Fruit fly (Drosophila melanogaster) whole organism, embryonic: ENCODE results near the gene Rsph3.
A peak's percentile ranks its signal among the peaks of the same experiment; 100 is the strongest.

Experiments used
- Ada2b ChIP-seq: fragments of 200-800 bp; sonication (Bioruptor generic); IDR thresholded peaks from 2 replicates; pipeline ENCODE4 v1.3.6; 2022; ENCODE audit warnings: missing biosample characterization, missing genetic modification characterization
- B-H2 ChIP-seq: fragments of 200-800 bp; sonication (Bioruptor generic); optimal IDR thresholded peaks from 2 replicates; lab custom pipeline; 2018; ENCODE audit warnings: missing biosample characterization, mild to moderate bottlenecking, missing genetic modification characterization
- CG10209 ChIP-seq: fragments of 200-800 bp; sonication (Bioruptor generic); optimal IDR thresholded peaks from 3 replicates; lab custom pipeline; 2017; ENCODE audit warnings: missing biosample characterization, mild to moderate bottlenecking, missing genetic modification characterization, missing genetic modification reagents
- CG12219 ChIP-seq: fragments of 200-800 bp; sonication (Bioruptor generic); optimal IDR thresholded peaks from 3 replicates; lab custom pipeline; 2018; ENCODE audit warnings: missing biosample characterization, mild to moderate bottlenecking, missing genetic modification characterization
- CG12769 ChIP-seq: fragments of 200-800 bp; sonication (Bioruptor generic); optimal IDR thresholded peaks from 2 replicates; lab custom pipeline; 2019; ENCODE audit warnings: missing biosample characterization, mild to moderate bottlenecking, missing genetic modification characterization, moderate library complexity
- CG1529 ChIP-seq: fragments of 200-800 bp; sonication (Bioruptor generic); optimal IDR thresholded peaks from 3 replicates; lab custom pipeline; 2018; ENCODE audit warnings: missing biosample characterization, missing genetic modification characterization
- CG15514 ChIP-seq: fragments of 200-800 bp; sonication (Bioruptor generic); optimal IDR thresholded peaks from 3 replicates; lab custom pipeline; 2017; ENCODE audit warnings: missing biosample characterization, missing genetic modification characterization, mild to moderate bottlenecking, moderate library complexity, missing genetic modification reagents
- CG15601 ChIP-seq: fragments of 200-800 bp; sonication (Bioruptor generic); optimal IDR thresholded peaks from 3 replicates; lab custom pipeline; 2019; ENCODE audit warnings: missing biosample characterization, mild to moderate bottlenecking, missing genetic modification characterization, moderate library complexity
- CG1603 ChIP-seq: fragments of 200-800 bp; sonication (Bioruptor generic); optimal IDR thresholded peaks from 2 replicates; lab custom pipeline; 2019; ENCODE audit warnings: missing biosample characterization, mild to moderate bottlenecking, missing genetic modification characterization, moderate library complexity
- CG2202 ChIP-seq: fragments of 200-800 bp; sonication (Bioruptor generic); optimal IDR thresholded peaks from 2 replicates; lab custom pipeline; 2018; ENCODE audit warnings: missing biosample characterization, mild to moderate bottlenecking, missing genetic modification characterization
- CG32532 ChIP-seq: fragments of 200-800 bp; sonication (Bioruptor generic); IDR thresholded peaks from 2 replicates; pipeline ENCODE4 v1.3.6; 2022; ENCODE audit warnings: missing biosample characterization, missing genetic modification characterization
- CG34224 ChIP-seq: fragments of 200-800 bp; sonication (Bioruptor generic); IDR thresholded peaks from 3 replicates; pipeline ENCODE4 v1.3.6; 2022; ENCODE audit warnings: missing biosample characterization, missing genetic modification characterization; ENCODE audit not compliant: partially characterized antibody
- CG3838 ChIP-seq: fragments of 200-800 bp; sonication (Bioruptor generic); optimal IDR thresholded peaks from 3 replicates; lab custom pipeline; 2016; ENCODE audit warnings: missing biosample characterization, missing genetic modification characterization
- CG43689 ChIP-seq: fragments of 200-800 bp; sonication (Bioruptor generic); IDR thresholded peaks from 2 replicates; pipeline ENCODE4 v1.3.6; 2022; ENCODE audit warnings: missing biosample characterization, missing genetic modification characterization
- CG6272 ChIP-seq: fragments of 200-800 bp; sonication (Bioruptor generic); IDR thresholded peaks from 2 replicates; pipeline ENCODE4 v1.3.6; 2022; ENCODE audit warnings: missing biosample characterization, missing genetic modification characterization
- CTCF ChIP-seq: fragments of 200-800 bp; sonication (Bioruptor generic); optimal IDR thresholded peaks from 2 replicates; lab custom pipeline; 2017; ENCODE audit warnings: missing biosample characterization, mild to moderate bottlenecking, missing genetic modification characterization, moderate library complexity
- D ChIP-seq, 2 experiments: fragments of 200-800 bp in 1 of 2; fragments of >200 bp in 1 of 2; sonication (Bioruptor generic) in 1 of 2; optimal IDR thresholded peaks; 2 replicates in 1 of 2; 3 replicates in 1 of 2; lab custom pipeline; 2017; ENCODE audit warnings: mild to moderate bottlenecking in 1 of 2, missing biosample characterization in 1 of 2, missing genetic modification characterization in 1 of 2, missing genetic modification reagents in 1 of 2
- Dad ChIP-seq: fragments of 200-800 bp; sonication (Bioruptor generic); optimal IDR thresholded peaks from 3 replicates; lab custom pipeline; 2016; ENCODE audit warnings: missing biosample characterization, missing genetic modification characterization
- Deaf1 ChIP-seq: fragments of 200-800 bp; optimal IDR thresholded peaks from 3 replicates; lab custom pipeline; 2019; ENCODE audit warnings: missing biosample characterization, mild to moderate bottlenecking, missing genetic modification characterization, moderate library complexity
- Dp ChIP-seq: fragments of 200-800 bp; sonication (Bioruptor generic); optimal IDR thresholded peaks from 2 replicates; lab custom pipeline; 2018; ENCODE audit warnings: missing biosample characterization, mild to moderate bottlenecking, missing genetic modification characterization, moderate library complexity
- Dref ChIP-seq: fragments of 200-800 bp; sonication (Bioruptor generic); IDR thresholded peaks from 2 replicates; pipeline ENCODE4 v1.3.6; 2022; ENCODE audit warnings: missing biosample characterization, missing genetic modification characterization
- MTF-1 ChIP-seq: fragments of 200-800 bp; sonication (Bioruptor generic); optimal IDR thresholded peaks from 2 replicates; lab custom pipeline; 2018; ENCODE audit warnings: missing biosample characterization, mild to moderate bottlenecking, missing genetic modification characterization, borderline replicate concordance
- NfI ChIP-seq: fragments of 200-800 bp; sonication (Bioruptor generic); optimal IDR thresholded peaks from 3 replicates; lab custom pipeline; 2018; ENCODE audit warnings: missing biosample characterization, mild to moderate bottlenecking, missing genetic modification characterization, moderate library complexity
- Poxn ChIP-seq: fragments of 200-800 bp; sonication (Bioruptor generic); IDR thresholded peaks from 2 replicates; pipeline ENCODE4 v1.3.6; 2022; ENCODE audit warnings: missing biosample characterization, missing genetic modification characterization
- TFAM ChIP-seq: fragments of 200-800 bp; sonication (Bioruptor generic); optimal IDR thresholded peaks from 2 replicates; lab custom pipeline; 2017; ENCODE audit warnings: missing biosample characterization, missing genetic modification characterization, inconsistent platforms
- YL-1 ChIP-seq: fragments of 200-800 bp; sonication (Bioruptor generic); optimal IDR thresholded peaks from 3 replicates; lab custom pipeline; 2017; ENCODE audit warnings: missing biosample characterization, mild to moderate bottlenecking, missing genetic modification characterization
- amos ChIP-seq: fragments of 200-800 bp; sonication (Bioruptor generic); IDR thresholded peaks from 2 replicates; pipeline ENCODE4 v1.3.6; 2022; ENCODE audit warnings: missing biosample characterization, missing genetic modification characterization; ENCODE audit not compliant: partially characterized antibody
- ara ChIP-seq: fragments of 200-800 bp; sonication (Bioruptor generic); IDR thresholded peaks from 2 replicates; pipeline ENCODE4 v1.3.6; 2022; ENCODE audit warnings: missing biosample characterization, missing genetic modification characterization
- cad ChIP-seq: fragments of >200 bp; optimal IDR thresholded peaks from 2 replicates; lab custom pipeline; 2017; ENCODE audit warnings: missing biosample characterization, missing genetic modification characterization
- chinmo ChIP-seq: fragments of 200-800 bp; sonication (Bioruptor generic); IDR thresholded peaks from 4 replicates; pipeline ENCODE4 v1.3.6; 2022; ENCODE audit warnings: missing biosample characterization, missing genetic modification characterization; ENCODE audit not compliant: partially characterized antibody
- croc ChIP-seq: fragments of 200-800 bp; sonication (Bioruptor generic); conservative IDR thresholded peaks from 3 replicates; pipeline ENCODE4 v1.3.6; 2022; ENCODE audit warnings: missing biosample characterization, missing genetic modification characterization
- dimm ChIP-seq: fragments of 200-800 bp; sonication (Bioruptor generic); IDR thresholded peaks from 2 replicates; pipeline ENCODE4 v1.3.6; 2022; ENCODE audit warnings: missing biosample characterization, missing genetic modification characterization
- ftz-f1 ChIP-seq: fragments of 200-800 bp; sonication (Bioruptor generic); optimal IDR thresholded peaks from 2 replicates; lab custom pipeline; 2016; ENCODE audit warnings: missing biosample characterization, missing genetic modification characterization
- gem ChIP-seq: fragments of 200-800 bp; sonication (Bioruptor generic); optimal IDR thresholded peaks from 2 replicates; lab custom pipeline; 2019; ENCODE audit warnings: missing biosample characterization, mild to moderate bottlenecking, missing genetic modification characterization, moderate library complexity
- grau ChIP-seq: fragments of 200-800 bp; optimal IDR thresholded peaks from 3 replicates; lab custom pipeline; 2019; ENCODE audit warnings: missing biosample characterization, mild to moderate bottlenecking, missing genetic modification characterization, moderate library complexity
- lbe ChIP-seq: fragments of 200-800 bp; sonication (Bioruptor generic); optimal IDR thresholded peaks from 2 replicates; lab custom pipeline; 2016; ENCODE audit warnings: missing biosample characterization, mild to moderate bottlenecking, missing genetic modification characterization
- lmd ChIP-seq: fragments of 200-800 bp; sonication (Bioruptor generic); IDR thresholded peaks from 2 replicates; pipeline ENCODE4 v1.3.6; 2022; ENCODE audit warnings: missing biosample characterization, missing genetic modification characterization
- mam ChIP-seq: fragments of 200-800 bp; sonication (Bioruptor generic); optimal IDR thresholded peaks from 3 replicates; lab custom pipeline; 2016; ENCODE audit warnings: missing biosample characterization, missing genetic modification characterization
- phol ChIP-seq: fragments of 200-800 bp; sonication (Bioruptor generic); optimal IDR thresholded peaks from 3 replicates; lab custom pipeline; 2018; ENCODE audit warnings: missing biosample characterization, mild to moderate bottlenecking, missing genetic modification characterization, moderate library complexity
- sd ChIP-seq: fragments of 200-800 bp; sonication (Bioruptor generic); optimal IDR thresholded peaks from 3 replicates; lab custom pipeline; 2018; ENCODE audit warnings: missing biosample characterization, mild to moderate bottlenecking, missing genetic modification characterization, moderate library complexity
- sna ChIP-seq: fragments of 200-800 bp; sonication (Bioruptor generic); IDR thresholded peaks from 2 replicates; pipeline ENCODE4 v1.3.6; 2022; ENCODE audit warnings: missing biosample characterization, missing genetic modification characterization; ENCODE audit not compliant: partially characterized antibody
- stwl ChIP-seq: fragments of 200-800 bp; sonication (Bioruptor generic); optimal IDR thresholded peaks from 3 replicates; lab custom pipeline; 2018; ENCODE audit warnings: missing biosample characterization, mild to moderate bottlenecking, missing genetic modification characterization, moderate library complexity
- sug ChIP-seq: fragments of 200-800 bp; optimal IDR thresholded peaks from 2 replicates; lab custom pipeline; 2019; ENCODE audit warnings: missing biosample characterization, mild to moderate bottlenecking, missing genetic modification characterization, moderate library complexity
- tap ChIP-seq: fragments of 200-800 bp; optimal IDR thresholded peaks from 3 replicates; lab custom pipeline; 2019; ENCODE audit warnings: missing biosample characterization, mild to moderate bottlenecking, missing genetic modification characterization, moderate library complexity
- trem ChIP-seq: fragments of 200-800 bp; optimal IDR thresholded peaks from 3 replicates; lab custom pipeline; 2019; ENCODE audit warnings: missing biosample characterization, mild to moderate bottlenecking, missing genetic modification characterization, moderate library complexity
- trh ChIP-seq: fragments of 200-800 bp; sonication (Bioruptor generic); optimal IDR thresholded peaks from 2 replicates; lab custom pipeline; 2016; ENCODE audit warnings: missing biosample characterization, missing genetic modification characterization
- vfl ChIP-seq: fragments of 200-800 bp; sonication (Bioruptor generic); optimal IDR thresholded peaks from 2 replicates; lab custom pipeline; 2016; ENCODE audit warnings: missing biosample characterization, missing genetic modification characterization
- zf30C ChIP-seq: fragments of 200-800 bp; sonication (Bioruptor generic); optimal IDR thresholded peaks from 3 replicates; lab custom pipeline; 2018; ENCODE audit warnings: missing biosample characterization, mild to moderate bottlenecking, missing genetic modification characterization
- zfh2 ChIP-seq: fragments of 200-800 bp; sonication (Bioruptor generic); optimal IDR thresholded peaks from 2 replicates; lab custom pipeline; 2016; ENCODE audit warnings: missing biosample characterization, missing genetic modification characterization

Rsph3 gene

DNA sequence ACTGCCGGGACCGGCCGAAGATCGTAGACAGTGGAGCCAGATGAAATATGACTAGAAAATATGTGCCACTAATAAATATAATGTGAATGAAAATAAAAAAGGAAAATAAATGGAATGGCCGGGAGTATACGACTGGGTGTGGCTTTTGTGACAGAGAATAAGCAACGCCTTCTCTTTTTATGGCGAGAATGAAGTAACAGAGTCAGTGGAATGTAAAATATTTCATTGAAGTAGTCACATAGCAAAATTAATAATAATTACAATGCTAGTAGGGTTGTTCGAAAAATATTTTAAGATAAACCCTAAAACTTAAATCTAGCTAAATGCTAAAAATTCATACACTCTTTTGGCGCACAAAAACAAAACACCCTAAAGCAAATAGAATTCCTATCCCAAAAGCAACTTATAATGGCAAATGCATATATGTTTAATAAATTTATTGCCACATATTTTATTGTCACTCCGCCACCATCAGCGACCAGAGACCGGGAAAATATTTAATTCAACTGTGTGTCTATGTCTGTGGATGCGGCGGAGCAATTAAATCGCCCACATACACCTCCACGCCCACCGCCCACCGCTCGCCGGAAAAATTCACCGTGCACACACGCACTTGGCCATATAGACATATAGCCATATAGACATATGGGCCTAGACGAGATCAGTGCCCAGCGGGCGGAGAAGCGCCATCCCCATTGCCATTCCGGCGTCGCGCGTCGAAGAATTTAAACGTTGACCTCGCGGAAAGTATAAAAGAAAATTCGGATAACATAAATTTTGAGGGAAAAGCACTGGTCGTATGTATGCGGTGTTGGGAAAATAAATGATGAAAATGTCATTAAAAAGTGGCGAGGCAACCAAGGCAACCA is 56.1 kb downstream of the Rsph3 start (continued):
- no peak for TF ChIP-seq CG15514
- TF ChIP-seq ara (GFP tag; lab: Robert Waterston, UW), result no peak
- no peak for TF ChIP-seq Dp
- TF ChIP-seq cad (GFP tag; lab: Kevin White, UChicago), result no peak
- no peak for TF ChIP-seq CG12219 (GFP tag; lab: Kevin White, UChicago)
- TF ChIP-seq Deaf1 (tag; lab: Kevin White, UChicago), result no peak
- 0 out of 4 replicates have a peak, but pooled peaks have one; percentile 42 for TF ChIP-seq chinmo
- no peak for TF ChIP-seq D (optimal IDR thresholded peaks at IDR 0.05; lab: Kevin White, UChicago)
- TF ChIP-seq D (GFP tag; optimal IDR thresholded peaks at IDR 0.05; lab: Kevin White, UChicago), result no peak
- TF ChIP-seq lbe, result no peak
- peak; percentile 11 for TF ChIP-seq sug (tag; lab: Kevin White, UChicago)
- peak; percentile 71 for TF ChIP-seq CG12769 (tag; lab: Kevin White, UChicago)
- TF ChIP-seq Poxn (GFP tag; lab: Robert Waterston, UW), result no peak
- TF ChIP-seq mam (GFP tag; lab: Kevin White, UChicago), result no peak
- no peak for TF ChIP-seq CTCF (GFP tag; lab: Kevin White, UChicago)
- TF ChIP-seq CG10209 (GFP tag; lab: Kevin White, UChicago), result no peak
- TF ChIP-seq sna (GFP tag; lab: Robert Waterston, UW), result no peak
- TF ChIP-seq stwl (tag; lab: Kevin White, UChicago), result no peak
- no peak for TF ChIP-seq tap (tag; lab: Kevin White, UChicago)
- TF ChIP-seq zf30C (GFP tag; lab: Kevin White, UChicago), result no peak
- TF ChIP-seq CG1603, result no peak
- TF ChIP-seq sd, result peak; percentile 93
- peak; percentile 30 for TF ChIP-seq NfI (GFP tag; lab: Kevin White, UChicago)
- TF ChIP-seq croc, result no peak
- TF ChIP-seq CG15601 (tag; lab: Kevin White, UChicago), result no peak
- TF ChIP-seq zfh2, result no peak
- no peak for TF ChIP-seq CG2202 (tag; lab: Kevin White, UChicago)
- TF ChIP-seq Ada2b, result no peak
- no peak for TF ChIP-seq Dref (GFP tag; lab: Robert Waterston, UW)
- no peak for TF ChIP-seq CG3838 (GFP tag; lab: Kevin White, UChicago)
- no peak for TF ChIP-seq trh (GFP tag; lab: Kevin White, UChicago)
- TF ChIP-seq CG43689 (GFP tag; lab: Robert Waterston, UW), result no peak
- TF ChIP-seq amos (GFP tag; lab: Robert Waterston, UW), result no peak
- TF ChIP-seq dimm, result no peak
- TF ChIP-seq CG32532 (GFP tag; lab: Robert Waterston, UW), result 0 out of 2 replicates have a peak, but pooled peaks have one; percentile 12
- TF ChIP-seq Dad (GFP tag; lab: Kevin White, UChicago), result no peak
- peak; percentile 33 for TF ChIP-seq phol
- TF ChIP-seq CG34224 (GFP tag; lab: Robert Waterston, UW), result no peak
- TF ChIP-seq ftz-f1 (GFP tag; lab: Kevin White, UChicago), result peak; percentile 81
- TF ChIP-seq vfl (GFP tag; lab: Kevin White, UChicago), result no peak
- TF ChIP-seq trem, result no peak
- TF ChIP-seq lmd (GFP tag; lab: Robert Waterston, UW), result peak; percentile 49; the same call in 1 of the 2 replicates
- TF ChIP-seq B-H2, result no peak
- no peak for TF ChIP-seq YL-1 (GFP tag; lab: Kevin White, UChicago)
- no peak for TF ChIP-seq CG6272
- TF ChIP-seq MTF-1 (GFP tag; lab: Kevin White, UChicago), result no peak
- peak; percentile 48 for TF ChIP-seq gem (tag; lab: Kevin White, UChicago)
- no peak for TF ChIP-seq TFAM (GFP tag; lab: Kevin White, UChicago)
- TF ChIP-seq grau, result peak; percentile 34
- no peak for TF ChIP-seq CG1529
